Worm (Caenorhabditis elegans) whole organism, L1 larva: ENCODE results near the gene orc-2.

Experiments
- C04F5.9 ChIP-seq: sonication (generic microtip); optimal IDR thresholded peaks from 2 replicates; lab custom pipeline; 2016; ENCODE audit warnings: missing genetic modification characterization, missing compliant biosample characterization
- C16A3.4 ChIP-seq: fragments of 150-350 bp; optimal IDR thresholded peaks from 2 replicates; lab custom pipeline; 2014; ENCODE audit warnings: missing biosample characterization, missing genetic modification characterization
- C34B4.2 ChIP-seq: sonication (generic microtip); optimal IDR thresholded peaks from 2 replicates; lab custom pipeline; 2017; ENCODE audit warnings: mild to moderate bottlenecking, missing genetic modification characterization, missing compliant biosample characterization
- F16B12.6 ChIP-seq: fragments of 150-350 bp; optimal IDR thresholded peaks from 2 replicates; lab custom pipeline; 2014; ENCODE audit warnings: missing biosample characterization, missing genetic modification characterization
- aha-1 ChIP-seq: fragments of 150-350 bp; optimal IDR thresholded peaks from 2 replicates; lab custom pipeline; 2014; ENCODE audit warnings: missing biosample characterization, missing genetic modification characterization
- alr-1 ChIP-seq: fragments of 200-800 bp; sonication (Bioruptor generic); optimal IDR thresholded peaks from 2 replicates; lab custom pipeline; 2018; ENCODE audit warnings: borderline replicate concordance, mild to moderate bottlenecking, missing genetic modification characterization, missing compliant biosample characterization
- aly-2 ChIP-seq: fragments of 150-350 bp; optimal IDR thresholded peaks from 2 replicates; lab custom pipeline; 2014; ENCODE audit warnings: missing biosample characterization, missing genetic modification characterization
- ama-1 ChIP-seq: fragments of 150-350 bp; optimal IDR thresholded peaks from 2 replicates; lab custom pipeline; 2014
- ceh-63 ChIP-seq: fragments of 200-800 bp; sonication (Bioruptor generic); optimal IDR thresholded peaks from 2 replicates; lab custom pipeline; 2018; ENCODE audit warnings: mild to moderate bottlenecking, missing genetic modification characterization, missing compliant biosample characterization
- ceh-8 ChIP-seq: fragments of 200-800 bp; sonication (Bioruptor generic); optimal IDR thresholded peaks from 2 replicates; lab custom pipeline; 2018; ENCODE audit warnings: mild to moderate bottlenecking, missing genetic modification characterization, moderate library complexity, missing compliant biosample characterization
- ceh-82 ChIP-seq, 3 experiments: fragments of 150-350 bp in 1 of 3; sonication (generic microtip) in 2 of 3; optimal IDR thresholded peaks; 2 replicates each; lab custom pipeline; 2014 to 2017; ENCODE audit warnings: missing biosample characterization in 3 of 3, missing genetic modification characterization in 3 of 3
- ceh-88 ChIP-seq: fragments of 200-800 bp; sonication (Bioruptor generic); IDR thresholded peaks from 2 replicates; pipeline ENCODE4 v1.3.6; 2022; ENCODE audit warnings: missing genetic modification characterization, missing compliant biosample characterization
- ceh-90 ChIP-seq: sonication (generic microtip); optimal IDR thresholded peaks from 2 replicates; lab custom pipeline; 2016; ENCODE audit warnings: missing genetic modification characterization, missing compliant biosample characterization
- ces-1 ChIP-seq: fragments of 150-350 bp; optimal IDR thresholded peaks from 2 replicates; lab custom pipeline; 2014; ENCODE audit warnings: missing biosample characterization, missing genetic modification reagents, missing genetic modification characterization
- efl-1 ChIP-seq, 4 experiments: fragments of 150-350 bp; optimal IDR thresholded peaks in 3 of 4; peaks in 1 of 4; 1 replicate in 1 of 4; 2 replicates in 3 of 4; lab custom pipeline; 2014; ENCODE audit warnings: missing biosample characterization in 2 of 4, missing genetic modification characterization in 2 of 4, missing genetic modification reagents in 2 of 4
- efl-3 ChIP-seq: fragments of 200-800 bp; sonication (Bioruptor generic); optimal IDR thresholded peaks from 2 replicates; lab custom pipeline; 2018; ENCODE audit warnings: mild to moderate bottlenecking, missing genetic modification characterization, missing compliant biosample characterization
- egl-13 ChIP-seq: sonication (generic microtip); optimal IDR thresholded peaks from 2 replicates; lab custom pipeline; 2016; ENCODE audit warnings: missing genotype, missing genetic modification reagents, missing genetic modification characterization, missing compliant biosample characterization
- elt-2 ChIP-seq: sonication (generic microtip); optimal IDR thresholded peaks from 2 replicates; lab custom pipeline; 2016; ENCODE audit warnings: missing genetic modification characterization, mild to moderate bottlenecking, inconsistent platforms, missing compliant biosample characterization, missing genetic modification reagents
- elt-3 ChIP-seq, 6 experiments: fragments of 150-350 bp in 1 of 6; sonication (generic microtip); optimal IDR thresholded peaks; 2 replicates each; lab custom pipeline; 2017 to 2018; ENCODE audit warnings: missing biosample characterization in 6 of 6, missing genetic modification characterization in 6 of 6, inconsistent platforms in 1 of 6
- ets-5 ChIP-seq: fragments of 200-800 bp; sonication (Bioruptor generic); IDR thresholded peaks from 2 replicates; pipeline ENCODE4 v1.3.6; 2022; ENCODE audit warnings: missing genetic modification characterization, missing compliant biosample characterization
- fkh-4 ChIP-seq: sonication (generic microtip); optimal IDR thresholded peaks from 2 replicates; lab custom pipeline; 2016; ENCODE audit warnings: missing compliant biosample characterization, missing genetic modification characterization, borderline replicate concordance
- grh-1 ChIP-seq: fragments of 200-800 bp; sonication (Bioruptor generic); IDR thresholded peaks from 2 replicates; pipeline ENCODE4 v1.3.6; 2022; ENCODE audit warnings: missing genetic modification reagents, missing genetic modification characterization, missing compliant biosample characterization
- hlh-17 ChIP-seq: fragments of 200-800 bp; sonication (Bioruptor generic); optimal IDR thresholded peaks from 2 replicates; lab custom pipeline; 2018; ENCODE audit warnings: missing genetic modification characterization, mild to moderate bottlenecking, missing compliant biosample characterization, moderate library complexity, borderline replicate concordance
- hpl-2 ChIP-seq: fragments of 150-350 bp; optimal IDR thresholded peaks from 2 replicates; lab custom pipeline; 2014; ENCODE audit warnings: missing biosample characterization, missing genetic modification reagents, missing genetic modification characterization
- isw-1 ChIP-seq: fragments of 200-800 bp; sonication (Bioruptor generic); IDR thresholded peaks from 2 replicates; pipeline ENCODE4 v1.3.6; 2022; ENCODE audit warnings: missing genetic modification characterization, missing compliant biosample characterization
- jun-1 ChIP-seq: fragments of 150-350 bp; optimal IDR thresholded peaks from 2 replicates; lab custom pipeline; 2014; ENCODE audit warnings: missing biosample characterization, missing genetic modification reagents, missing genetic modification characterization
- lin-15B ChIP-seq: fragments of 150-350 bp; sonication (generic microtip); optimal IDR thresholded peaks from 3 replicates; lab custom pipeline; 2014; ENCODE audit warnings: missing biosample characterization, missing genetic modification characterization
- lin-35 ChIP-seq, 2 experiments: fragments of 150-350 bp; optimal IDR thresholded peaks; 2 replicates each; lab custom pipeline; 2014; ENCODE audit warnings: missing biosample characterization in 2 of 2, missing genetic modification characterization in 2 of 2, missing genetic modification reagents in 2 of 2
- lsy-2 ChIP-seq, 2 experiments: fragments of 150-350 bp; optimal IDR thresholded peaks; 2 replicates each; lab custom pipeline; 2014; ENCODE audit warnings: missing biosample characterization in 2 of 2, missing genetic modification characterization in 2 of 2
- mdl-1 ChIP-seq, 2 experiments: fragments of 150-350 bp; optimal IDR thresholded peaks; 2 replicates each; lab custom pipeline; 2014 to 2017; ENCODE audit warnings: missing biosample characterization in 2 of 2, missing genetic modification characterization in 2 of 2, inconsistent platforms in 1 of 2
- mef-2 ChIP-seq: fragments of 150-350 bp; optimal IDR thresholded peaks from 2 replicates; lab custom pipeline; 2014; ENCODE audit warnings: missing biosample characterization, missing genetic modification characterization
- mep-1 ChIP-seq: fragments of 150-350 bp; optimal IDR thresholded peaks from 2 replicates; lab custom pipeline; 2014; ENCODE audit warnings: missing biosample characterization, missing genetic modification characterization
- nhr-19 ChIP-seq: fragments of 200-800 bp; sonication (Bioruptor generic); conservative IDR thresholded peaks from 2 replicates; pipeline ENCODE4 v1.3.6; 2022; ENCODE audit warnings: missing genetic modification characterization, missing compliant biosample characterization
- nhr-20 ChIP-seq: sonication (generic microtip); optimal IDR thresholded peaks from 2 replicates; lab custom pipeline; 2016; ENCODE audit warnings: mild to moderate bottlenecking, missing genetic modification characterization, missing compliant biosample characterization
- nhr-237 ChIP-seq: fragments of 150-350 bp; optimal IDR thresholded peaks from 2 replicates; lab custom pipeline; 2014; ENCODE audit warnings: missing biosample characterization, missing genetic modification characterization
- nhr-28 ChIP-seq: fragments of 150-350 bp; optimal IDR thresholded peaks from 2 replicates; lab custom pipeline; 2014; ENCODE audit warnings: missing biosample characterization, missing genetic modification characterization
- nhr-71 ChIP-seq: sonication (generic microtip); optimal IDR thresholded peaks from 2 replicates; lab custom pipeline; 2016; ENCODE audit warnings: mild to moderate bottlenecking, missing genetic modification characterization, moderate library complexity, missing compliant biosample characterization
- nhr-77 ChIP-seq: fragments of 150-350 bp; optimal IDR thresholded peaks from 2 replicates; lab custom pipeline; 2014; ENCODE audit warnings: missing biosample characterization, missing genetic modification characterization
- nhr-84 ChIP-seq: sonication (generic microtip); optimal IDR thresholded peaks from 2 replicates; lab custom pipeline; 2017; ENCODE audit warnings: missing biosample characterization, missing genetic modification characterization
- nhr-90 ChIP-seq: sonication (generic microtip); optimal IDR thresholded peaks from 2 replicates; lab custom pipeline; 2016; ENCODE audit warnings: mild to moderate bottlenecking, missing genetic modification characterization, missing compliant biosample characterization; ENCODE audit not compliant: poor library complexity
- pax-3 ChIP-seq: fragments of 200-800 bp; sonication (Bioruptor generic); optimal IDR thresholded peaks from 2 replicates; lab custom pipeline; 2018; ENCODE audit warnings: mild to moderate bottlenecking, missing genetic modification characterization, moderate library complexity, missing compliant biosample characterization
- rnt-1 ChIP-seq: sonication (generic microtip); optimal IDR thresholded peaks from 2 replicates; lab custom pipeline; 2016; ENCODE audit warnings: mild to moderate bottlenecking, missing genetic modification characterization, moderate library complexity, missing compliant biosample characterization
- snpc-4 ChIP-seq: fragments of 150-350 bp; optimal IDR thresholded peaks from 2 replicates; lab custom pipeline; 2014; ENCODE audit warnings: missing biosample characterization, missing genetic modification characterization
- snu-23 ChIP-seq: sonication (generic microtip); optimal IDR thresholded peaks from 2 replicates; lab custom pipeline; 2016; ENCODE audit warnings: missing genetic modification characterization, missing compliant biosample characterization
- swsn-7 ChIP-seq: sonication (generic microtip); optimal IDR thresholded peaks from 2 replicates; lab custom pipeline; 2016; ENCODE audit warnings: missing genetic modification characterization, missing compliant biosample characterization
- tlp-1 ChIP-seq: fragments of 150-350 bp; optimal IDR thresholded peaks from 2 replicates; lab custom pipeline; 2014; ENCODE audit warnings: missing biosample characterization, missing genetic modification characterization
- unc-130 ChIP-seq: fragments of 150-350 bp; optimal IDR thresholded peaks from 2 replicates; lab custom pipeline; 2017; ENCODE audit warnings: missing biosample characterization, missing genetic modification characterization, inconsistent platforms
- unc-30 ChIP-seq: sonication (generic microtip); optimal IDR thresholded peaks from 2 replicates; lab custom pipeline; 2017; ENCODE audit warnings: missing biosample characterization, missing genetic modification characterization
- unc-98 ChIP-seq: fragments of 200-800 bp; sonication (Bioruptor generic); IDR thresholded peaks from 2 replicates; pipeline ENCODE4 v1.3.6; 2022; ENCODE audit warnings: missing genetic modification characterization, missing compliant biosample characterization
- vab-15 ChIP-seq: sonication (generic microtip); optimal IDR thresholded peaks from 2 replicates; lab custom pipeline; 2017; ENCODE audit warnings: missing genotype, mild to moderate bottlenecking, missing genetic modification characterization, missing compliant biosample characterization
- xbp-1 ChIP-seq: sonication (generic microtip); optimal IDR thresholded peaks from 2 replicates; lab custom pipeline; 2016; ENCODE audit warnings: missing genetic modification characterization, missing compliant biosample characterization
- ztf-11 ChIP-seq, 2 experiments: sonication (generic microtip); optimal IDR thresholded peaks; 2 replicates each; lab custom pipeline; 2016 to 2017; ENCODE audit warnings: missing genetic modification characterization in 2 of 2, missing biosample characterization in 1 of 2, missing compliant biosample characterization in 1 of 2
- ztf-4 ChIP-seq: fragments of 150-350 bp; optimal IDR thresholded peaks from 2 replicates; lab custom pipeline; 2014; ENCODE audit warnings: missing biosample characterization, missing genetic modification characterization

orc-2 gene

DNA sequence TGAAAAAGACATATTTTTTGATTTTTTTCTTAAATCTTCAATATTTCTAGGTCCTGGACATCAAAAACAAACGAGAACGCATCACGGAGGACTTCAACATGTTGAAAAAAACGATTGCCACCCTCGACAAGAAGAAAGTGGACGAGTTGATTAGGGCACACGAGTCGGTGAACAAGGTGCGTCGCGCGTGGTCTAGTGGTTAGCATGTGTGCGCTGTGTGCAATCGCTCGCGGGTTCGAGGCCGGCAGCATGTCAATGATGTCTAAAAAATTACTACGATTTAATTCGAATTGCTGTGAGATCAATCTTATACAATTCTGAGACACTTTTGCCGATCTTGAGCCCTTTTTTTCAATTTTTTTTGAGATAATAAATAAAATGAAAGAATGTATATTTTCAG is 33.7 kb upstream of the orc-2 start (continued):
- TF ChIP-seq snu-23 (GFP tag; lab: Kevin White, UChicago) (peak; percentile 93), nhr-28 (tag; lab: Kevin White, UChicago) (no peak), elt-3 (tag; optimal IDR thresholded peaks at IDR 0.05; lab: Kevin White, UChicago) (peak in 4 of 6 experiments; percentile 55 to 83 (median 64)), unc-30 (tag; lab: Kevin White, UChicago) (no peak), C16A3.4 (peak; percentile 88), fkh-4 (tag; lab: Kevin White, UChicago) (peak; percentile 39), nhr-20 (tag; lab: Kevin White, UChicago) (peak; percentile 88), elt-2 (tag; lab: Kevin White, UChicago) (peak; percentile 55), unc-98 (GFP tag; lab: Robert Waterston, UW) (0 out of 2 replicates have a peak, but pooled peaks have one; percentile 25), nhr-84 (no peak), C04F5.9 (tag; lab: Kevin White, UChicago) (peak; percentile 85), hpl-2 (GFP tag; lab: Kevin White, UChicago) (no peak), alr-1 (tag; lab: Kevin White, UChicago) (no peak), ztf-4 (tag; lab: Kevin White, UChicago) (peak; percentile 58), lsy-2 (tag; optimal IDR thresholded peaks at IDR 0.05; lab: Kevin White, UChicago) (peak; percentile 77 to 79), unc-130 (tag; lab: Kevin White, UChicago) (peak; percentile 80), jun-1 (tag; lab: Kevin White, UChicago) (peak; percentile 70), ceh-8 (GFP tag; lab: Kevin White, UChicago) (peak; percentile 77), nhr-71 (tag; lab: Kevin White, UChicago) (peak; percentile 91), mef-2 (tag; lab: Kevin White, UChicago) (peak; percentile 30), swsn-7 (tag; lab: Kevin White, UChicago) (peak; percentile 86), efl-3 (no peak), ceh-82 (tag; optimal IDR thresholded peaks at IDR 0.05; lab: Kevin White, UChicago) (peak; percentile 72 to 88 (median 82)), nhr-19 (GFP tag; lab: Robert Waterston, UW) (peak; percentile 85), xbp-1 (tag; lab: Kevin White, UChicago) (peak; percentile 72), nhr-237 (tag; lab: Kevin White, UChicago) (peak; percentile 23), isw-1 (GFP tag; lab: Robert Waterston, UW) (peak; percentile 39), ets-5 (GFP tag; lab: Robert Waterston, UW) (no peak), mdl-1 (tag; optimal IDR thresholded peaks at IDR 0.05; lab: Kevin White, UChicago) (peak; percentile 9 to 86), mep-1 (peak; percentile 82), aha-1 (tag; lab: Kevin White, UChicago) (no peak), F16B12.6 (tag; lab: Kevin White, UChicago) (peak; percentile 59), hlh-17 (no peak), aly-2 (tag; lab: Kevin White, UChicago) (peak; percentile 80), ama-1 (lab: Kevin White, UChicago) (no peak), ceh-63 (GFP tag; lab: Kevin White, UChicago) (no peak), ceh-90 (tag; lab: Kevin White, UChicago) (peak; percentile 6), efl-1 (optimal IDR thresholded peaks at IDR 0.05; lab: Kevin White, UChicago) (peak; percentile 69 to 78), efl-1 (GFP tag; optimal IDR thresholded peaks at IDR 0.05 in 1 of 2; lab: Kevin White, UChicago) (peak; percentile 62 to 98), lin-35 (GFP tag; optimal IDR thresholded peaks at IDR 0.05; lab: Kevin White, UChicago) (peak; percentile 77 to 89), rnt-1 (tag; lab: Kevin White, UChicago) (peak; percentile 93), C34B4.2 (tag; lab: Kevin White, UChicago) (no peak), lin-15B (tag; lab: Kevin White, UChicago) (no peak), ceh-88 (GFP tag; lab: Robert Waterston, UW) (peak; percentile 59; the same call in 1 of the 2 replicates), snpc-4 (peak; percentile 39), nhr-90 (tag; lab: Kevin White, UChicago) (peak; percentile 87), vab-15 (tag; lab: Kevin White, UChicago) (peak; percentile 54), nhr-77 (tag; lab: Kevin White, UChicago) (peak; percentile 63), pax-3 (peak; percentile 35), ztf-11 (tag; optimal IDR thresholded peaks at IDR 0.05; lab: Kevin White, UChicago) (peak in 1 of 2 experiments; percentile 19), grh-1 (GFP tag; lab: Robert Waterston, UW) (peak; percentile 46), tlp-1 (tag; lab: Kevin White, UChicago) (no peak), ces-1 (GFP tag; lab: Kevin White, UChicago) (no peak), egl-13 (peak; percentile 63)
